Worm (Caenorhabditis elegans) whole organism, L1 larva: Measurements from ENCODE around the gene srbc-36.

Experiments
- F16B12.6 ChIP-seq: fragments of 150-350 bp; optimal IDR thresholded peaks from 2 replicates; lab custom pipeline; 2014; ENCODE audit warnings: missing biosample characterization, missing genetic modification characterization
- Y116A8C.19 ChIP-seq: sonication (generic microtip); optimal IDR thresholded peaks from 2 replicates; lab custom pipeline; 2016; ENCODE audit warnings: missing compliant biosample characterization, missing genetic modification characterization, borderline replicate concordance
- ceh-8 ChIP-seq: fragments of 200-800 bp; sonication (Bioruptor generic); optimal IDR thresholded peaks from 2 replicates; lab custom pipeline; 2018; ENCODE audit warnings: mild to moderate bottlenecking, missing genetic modification characterization, moderate library complexity, missing compliant biosample characterization
- ceh-82 ChIP-seq, 3 experiments: fragments of 150-350 bp in 1 of 3; sonication (generic microtip) in 2 of 3; optimal IDR thresholded peaks; 2 replicates each; lab custom pipeline; 2014 to 2017; ENCODE audit warnings: missing biosample characterization in 3 of 3, missing genetic modification characterization in 3 of 3
- ceh-88 ChIP-seq: fragments of 200-800 bp; sonication (Bioruptor generic); IDR thresholded peaks from 2 replicates; pipeline ENCODE4 v1.3.6; 2022; ENCODE audit warnings: missing genetic modification characterization, missing compliant biosample characterization
- dpl-1 ChIP-seq, 3 experiments: fragments of 150-350 bp in 2 of 3; sonication (generic microtip) in 1 of 3; optimal IDR thresholded peaks; 2 replicates each; lab custom pipeline; 2014 to 2017; ENCODE audit warnings: missing biosample characterization in 3 of 3, missing genetic modification characterization in 3 of 3, missing genetic modification reagents in 3 of 3
- efl-1 ChIP-seq, 4 experiments: fragments of 150-350 bp; optimal IDR thresholded peaks in 3 of 4; peaks in 1 of 4; 1 replicate in 1 of 4; 2 replicates in 3 of 4; lab custom pipeline; 2014; ENCODE audit warnings: missing biosample characterization in 2 of 4, missing genetic modification characterization in 2 of 4, missing genetic modification reagents in 2 of 4
- egl-27 ChIP-seq, 2 experiments: fragments of 150-350 bp in 1 of 2; sonication (generic microtip); optimal IDR thresholded peaks; 3 replicates each; lab custom pipeline; 2017 to 2018; ENCODE audit warnings: missing biosample characterization in 2 of 2, missing genetic modification characterization in 2 of 2, missing genetic modification reagents in 2 of 2
- elt-2 ChIP-seq: sonication (generic microtip); optimal IDR thresholded peaks from 2 replicates; lab custom pipeline; 2016; ENCODE audit warnings: missing genetic modification characterization, mild to moderate bottlenecking, inconsistent platforms, missing compliant biosample characterization, missing genetic modification reagents
- elt-3 ChIP-seq, 6 experiments: fragments of 150-350 bp in 1 of 6; sonication (generic microtip); optimal IDR thresholded peaks; 2 replicates each; lab custom pipeline; 2017 to 2018; ENCODE audit warnings: missing biosample characterization in 6 of 6, missing genetic modification characterization in 6 of 6, inconsistent platforms in 1 of 6
- fkh-8 ChIP-seq: sonication (generic microtip); optimal IDR thresholded peaks from 2 replicates; lab custom pipeline; 2016; ENCODE audit warnings: mild to moderate bottlenecking, missing genetic modification characterization, missing compliant biosample characterization
- fos-1 ChIP-seq: fragments of 150-350 bp; optimal IDR thresholded peaks from 2 replicates; lab custom pipeline; 2014; ENCODE audit warnings: missing biosample characterization, missing genetic modification characterization
- lin-13 ChIP-seq: fragments of 150-350 bp; optimal IDR thresholded peaks from 2 replicates; lab custom pipeline; 2014; ENCODE audit warnings: missing biosample characterization, missing genetic modification reagents, missing genetic modification characterization
- lin-15B ChIP-seq: fragments of 150-350 bp; sonication (generic microtip); optimal IDR thresholded peaks from 3 replicates; lab custom pipeline; 2014; ENCODE audit warnings: missing biosample characterization, missing genetic modification characterization
- lir-3 ChIP-seq: sonication (generic microtip); optimal IDR thresholded peaks from 2 replicates; lab custom pipeline; 2016; ENCODE audit warnings: mild to moderate bottlenecking, missing genetic modification characterization, moderate library complexity, missing compliant biosample characterization; ENCODE audit not compliant: poor library complexity
- mab-9 ChIP-seq: fragments of 200-800 bp; sonication (Bioruptor generic); IDR thresholded peaks from 2 replicates; pipeline ENCODE4 v1.3.6; 2022; ENCODE audit warnings: missing genetic modification reagents, missing genetic modification characterization, missing compliant biosample characterization
- mdl-1 ChIP-seq, 2 experiments: fragments of 150-350 bp; optimal IDR thresholded peaks; 2 replicates each; lab custom pipeline; 2014 to 2017; ENCODE audit warnings: missing biosample characterization in 2 of 2, missing genetic modification characterization in 2 of 2, inconsistent platforms in 1 of 2
- mef-2 ChIP-seq: fragments of 150-350 bp; optimal IDR thresholded peaks from 2 replicates; lab custom pipeline; 2014; ENCODE audit warnings: missing biosample characterization, missing genetic modification characterization
- mep-1 ChIP-seq: fragments of 150-350 bp; optimal IDR thresholded peaks from 2 replicates; lab custom pipeline; 2014; ENCODE audit warnings: missing biosample characterization, missing genetic modification characterization
- nhr-12 ChIP-seq: sonication (generic microtip); optimal IDR thresholded peaks from 2 replicates; lab custom pipeline; 2017; ENCODE audit warnings: missing biosample characterization, missing genetic modification characterization
- nhr-237 ChIP-seq: fragments of 150-350 bp; optimal IDR thresholded peaks from 2 replicates; lab custom pipeline; 2014; ENCODE audit warnings: missing biosample characterization, missing genetic modification characterization
- nhr-47 ChIP-seq: sonication (generic microtip); optimal IDR thresholded peaks from 2 replicates; lab custom pipeline; 2016; ENCODE audit warnings: mild to moderate bottlenecking, missing genetic modification characterization, moderate library complexity, missing compliant biosample characterization
- nhr-71 ChIP-seq: sonication (generic microtip); optimal IDR thresholded peaks from 2 replicates; lab custom pipeline; 2016; ENCODE audit warnings: mild to moderate bottlenecking, missing genetic modification characterization, moderate library complexity, missing compliant biosample characterization
- nhr-85 ChIP-seq: sonication (generic microtip); peaks from one replicate; lab custom pipeline; 2016; ENCODE audit warnings: missing genetic modification characterization, inconsistent platforms, missing compliant biosample characterization
- pag-3 ChIP-seq: sonication (generic microtip); optimal IDR thresholded peaks from 2 replicates; lab custom pipeline; 2017; ENCODE audit warnings: missing genetic modification characterization, mild to moderate bottlenecking, missing compliant biosample characterization, antibody characterized with exemption, borderline replicate concordance; ENCODE audit not compliant: insufficient read depth
- pqm-1 ChIP-seq: sonication (generic microtip); optimal IDR thresholded peaks from 3 replicates; lab custom pipeline; 2017; ENCODE audit warnings: missing biosample characterization, missing genetic modification characterization
- skn-1 ChIP-seq: fragments of 150-350 bp; optimal IDR thresholded peaks from 2 replicates; lab custom pipeline; 2014; ENCODE audit warnings: missing biosample characterization, missing genetic modification characterization
- snpc-4 ChIP-seq: fragments of 150-350 bp; optimal IDR thresholded peaks from 2 replicates; lab custom pipeline; 2014; ENCODE audit warnings: missing biosample characterization, missing genetic modification characterization
- sox-4 ChIP-seq: sonication (generic microtip); optimal IDR thresholded peaks from 2 replicates; lab custom pipeline; 2016; ENCODE audit warnings: missing genetic modification characterization, missing compliant biosample characterization
- swsn-7 ChIP-seq: sonication (generic microtip); optimal IDR thresholded peaks from 2 replicates; lab custom pipeline; 2016; ENCODE audit warnings: missing genetic modification characterization, missing compliant biosample characterization
- tlp-1 ChIP-seq: fragments of 150-350 bp; optimal IDR thresholded peaks from 2 replicates; lab custom pipeline; 2014; ENCODE audit warnings: missing biosample characterization, missing genetic modification characterization
- unc-86 ChIP-seq: sonication (generic microtip); optimal IDR thresholded peaks from 2 replicates; lab custom pipeline; 2016; ENCODE audit warnings: missing genetic modification characterization, missing compliant biosample characterization
- unc-98 ChIP-seq: fragments of 200-800 bp; sonication (Bioruptor generic); IDR thresholded peaks from 2 replicates; pipeline ENCODE4 v1.3.6; 2022; ENCODE audit warnings: missing genetic modification characterization, missing compliant biosample characterization
- zip-4 ChIP-seq: fragments of 200-800 bp; sonication (Bioruptor generic); optimal IDR thresholded peaks from 2 replicates; lab custom pipeline; 2018; ENCODE audit warnings: mild to moderate bottlenecking, missing genetic modification characterization, moderate library complexity, missing compliant biosample characterization

srbc-36 gene

ce11 chrV:3490435-3490834 is at the start of gene srbc-36:
Gene srbc-36 (minus strand): TSS chrV:3490535.
- TF ChIP-seq unc-86 (tag; lab: Kevin White, UChicago) (no peak), lin-15B (tag; lab: Kevin White, UChicago) (no peak), zip-4 (GFP tag; lab: Kevin White, UChicago) (no peak), efl-1 (optimal IDR thresholded peaks at IDR 0.05; lab: Kevin White, UChicago) (no peak), efl-1 (GFP tag; optimal IDR thresholded peaks at IDR 0.05 in 1 of 2; lab: Kevin White, UChicago) (no peak), lin-13 (GFP tag; lab: Kevin White, UChicago) (no peak), nhr-71 (tag; lab: Kevin White, UChicago) (no peak), ceh-8 (GFP tag; lab: Kevin White, UChicago) (no peak), fos-1 (tag; lab: Kevin White, UChicago) (no peak), sox-4 (tag; lab: Kevin White, UChicago) (no peak)
- TF ChIP-seq, all 84 proteins: peak for 0

ce11 chrV:3538307-3538706 is 48.0 kb upstream of the srbc-36 start, which contains the start of gene nhr-93:
Gene nhr-93 (minus strand): TSS chrV:3538407.
- TF ChIP-seq skn-1 (tag; lab: Kevin White, UChicago): no peak
- no peak for TF ChIP-seq swsn-7
- TF ChIP-seq nhr-12: no peak
- TF ChIP-seq fos-1 (tag; lab: Kevin White, UChicago): no peak
- no peak for TF ChIP-seq zip-4 (GFP tag; lab: Kevin White, UChicago)
- no peak for TF ChIP-seq mab-9 (GFP tag; lab: Robert Waterston, UW)

DNA sequence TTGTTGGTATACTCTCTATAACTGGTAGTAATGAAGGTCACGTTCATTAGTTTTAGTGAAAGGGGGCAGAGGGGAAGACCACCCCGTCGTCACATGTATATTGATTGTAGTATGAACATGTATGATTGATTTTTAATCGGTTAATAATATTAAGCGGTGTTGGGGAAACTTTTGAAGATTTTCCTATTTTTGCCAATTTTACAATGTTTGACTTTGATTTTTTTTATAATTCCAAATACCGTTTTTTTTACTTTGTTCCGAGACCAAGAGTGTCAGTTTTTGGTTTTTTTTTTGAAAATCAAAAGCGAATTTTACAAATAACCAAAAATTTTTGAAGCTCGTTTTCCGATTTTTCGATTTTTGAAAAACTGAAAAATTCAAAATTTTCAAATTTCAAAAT is 44.9 kb upstream of the srbc-36 start, which contains the start of gene nhr-221:
nhr-221 (minus strand) TSS at position 101 of the 400 bp plus-strand sequence.
- no peak for TF ChIP-seq nhr-85 (tag; lab: Kevin White, UChicago)
- TF ChIP-seq efl-1 (optimal IDR thresholded peaks at IDR 0.05; lab: Kevin White, UChicago): no peak
- peak in 1 of 2 experiments; percentile 47 for TF ChIP-seq efl-1 (GFP tag; optimal IDR thresholded peaks at IDR 0.05 in 1 of 2; lab: Kevin White, UChicago)
- no peak for TF ChIP-seq lir-3 (tag; lab: Kevin White, UChicago)
- no peak for TF ChIP-seq dpl-1 (GFP tag; optimal IDR thresholded peaks at IDR 0.05; lab: Kevin White, UChicago)

DNA sequence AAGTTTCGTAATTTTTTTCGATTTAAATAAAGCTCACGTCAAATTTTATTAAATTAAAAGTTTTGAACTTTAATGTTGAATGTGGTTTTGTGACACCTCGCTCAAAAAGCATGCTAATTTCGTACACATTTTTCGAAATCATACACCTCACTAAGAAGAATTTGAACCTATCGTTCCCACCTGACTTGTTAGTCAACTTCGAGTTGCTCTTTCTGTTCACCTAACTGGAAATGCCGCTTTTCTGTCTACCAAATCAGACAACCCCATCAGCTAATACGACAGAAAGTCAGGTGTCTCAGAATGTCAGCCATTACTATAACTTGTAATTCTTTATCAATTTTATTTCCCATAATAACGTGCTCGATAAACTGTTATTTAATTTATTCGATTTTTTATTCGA is 40.1 kb upstream of the srbc-36 start, which contains the start of gene srbc-66:
srbc-66 (plus strand) TSS at position 301 of the 400 bp plus-strand sequence.
- no peak for TF ChIP-seq lir-3 (tag; lab: Kevin White, UChicago)
- peak; percentile 35 for TF ChIP-seq fkh-8

DNA sequence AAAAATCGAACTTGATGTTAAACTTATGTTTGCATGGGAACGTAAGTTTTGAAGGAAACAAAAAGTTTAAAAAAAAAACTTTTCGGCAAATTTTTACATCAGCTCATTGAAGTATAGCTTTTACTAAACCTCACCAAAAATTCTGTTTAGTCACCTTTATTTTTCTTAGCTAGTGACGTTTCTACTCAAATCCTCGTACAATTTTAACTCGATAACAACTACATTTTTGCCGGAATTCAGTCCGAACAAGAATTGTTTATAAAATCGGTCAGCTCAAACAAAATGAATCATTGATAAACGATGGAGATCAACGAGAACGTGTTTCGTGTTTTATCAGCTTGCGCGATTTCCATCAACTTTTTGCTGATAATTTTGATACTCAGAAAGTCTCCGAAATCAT is 36.5 kb upstream of the srbc-36 start, which contains the start of gene str-260:
str-260 (plus strand) TSS at position 301 of the 400 bp plus-strand sequence.
- no peak for TF ChIP-seq unc-98 (GFP tag; lab: Robert Waterston, UW)
- TF ChIP-seq Y116A8C.19 (tag; lab: Kevin White, UChicago): no peak
- TF ChIP-seq nhr-237 (tag; lab: Kevin White, UChicago): no peak
- TF ChIP-seq egl-27 (tag; optimal IDR thresholded peaks at IDR 0.05; lab: Kevin White, UChicago): no peak
- no peak for TF ChIP-seq pag-3

ce11 chrV:3524970-3525369 is 34.6 kb upstream of the srbc-36 start, which contains the start of gene T24A6.7:
Gene T24A6.7 (plus strand): TSS chrV:3525270.
- TF ChIP-seq elt-3 (tag; optimal IDR thresholded peaks at IDR 0.05; lab: Kevin White, UChicago) (no peak), lin-13 (GFP tag; lab: Kevin White, UChicago) (no peak), ceh-82 (tag; optimal IDR thresholded peaks at IDR 0.05; lab: Kevin White, UChicago) (no peak), F16B12.6 (tag; lab: Kevin White, UChicago) (no peak), mep-1 (no peak), unc-86 (tag; lab: Kevin White, UChicago) (no peak), pqm-1 (tag; lab: Kevin White, UChicago) (no peak)

DNA sequence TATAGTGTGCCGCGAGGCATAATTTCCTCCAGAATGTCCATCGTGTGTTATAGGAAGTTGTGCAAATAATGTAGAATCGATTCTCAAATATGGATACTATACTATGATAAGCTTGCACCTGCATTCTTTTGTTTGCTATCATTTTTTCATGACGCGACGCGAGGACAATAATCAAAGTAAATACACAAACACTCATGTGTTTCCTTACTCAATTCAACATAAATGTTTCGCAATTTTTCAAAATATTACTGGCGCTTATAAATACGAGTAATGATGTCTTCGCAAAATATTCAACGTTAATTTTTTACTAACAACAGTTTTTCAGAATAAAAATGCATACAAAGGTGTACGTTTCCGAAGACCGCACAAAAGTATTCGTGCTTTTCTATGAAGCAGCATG is 32.9 kb upstream of the srbc-36 start, which contains the start of gene irg-1:
irg-1 (plus strand) TSS at position 326 of the 400 bp plus-strand sequence.
- TF ChIP-seq tlp-1 (tag; lab: Kevin White, UChicago) (no peak), lin-13 (GFP tag; lab: Kevin White, UChicago) (no peak), nhr-47 (tag; lab: Kevin White, UChicago) (no peak), elt-2 (tag; lab: Kevin White, UChicago) (peak; percentile 37), mef-2 (no peak), snpc-4 (tag; lab: Kevin White, UChicago) (no peak), ceh-88 (GFP tag; lab: Robert Waterston, UW) (no peak), mdl-1 (tag; optimal IDR thresholded peaks at IDR 0.05; lab: Kevin White, UChicago) (no peak)
- TF ChIP-seq, all 84 proteins: peak for 1
